Worm (Caenorhabditis elegans): Measurements from ENCODE around the gene oac-38.

Gene oac-38

ce11 chrIV:14137063-14137462, 16.1 kb downstream of the oac-38 start, which contains the start of gene srz-31:
srz-31 (plus strand) TSS chrIV:14137363.
- TF ChIP-seq F13C5.2 (tag; optimal IDR thresholded peaks at IDR 0.05) (no peak), hmbx-1 (tag; optimal IDR thresholded peaks at IDR 0.05) (no peak), scrt-1 (GFP tag; IDR thresholded peaks at IDR 0.05) (no peak), aly-1 (tag; optimal IDR thresholded peaks at IDR 0.05) (no peak), hnd-1 (tag; optimal IDR thresholded peaks at IDR 0.05) (no peak), pes-1 (GFP tag; IDR thresholded peaks at IDR 0.05) (no peak), tra-4 (tag; optimal IDR thresholded peaks at IDR 0.05) (no peak), tbx-37 (GFP tag; conservative IDR thresholded peaks at IDR 0.05) (no peak), hmg-4 (GFP tag; optimal IDR thresholded peaks at IDR 0.05) (no peak), sea-1 (GFP tag; conservative IDR thresholded peaks at IDR 0.05) (no peak), ama-1 (optimal IDR thresholded peaks at IDR 0.05) (no peak), ets-7 (tag; optimal IDR thresholded peaks at IDR 0.05) (no peak), B0310.2 (tag; optimal IDR thresholded peaks at IDR 0.05) (no peak), tbx-11 (GFP tag; IDR thresholded peaks at IDR 0.05) (no peak)

ce11 chrIV:14133400-14133799, 19.8 kb downstream of the oac-38 start:
- no peak for TF ChIP-seq ceh-36 (tag; optimal IDR thresholded peaks at IDR 0.05)
- TF ChIP-seq flt-1 (GFP tag; IDR thresholded peaks at IDR 0.05) = no peak
- no peak for TF ChIP-seq ama-1 (optimal IDR thresholded peaks at IDR 0.05)
- no peak for TF ChIP-seq scrt-1 (GFP tag; IDR thresholded peaks at IDR 0.05)
- no peak for TF ChIP-seq ets-7 (tag; optimal IDR thresholded peaks at IDR 0.05)
- no peak for TF ChIP-seq hmbx-1 (tag; optimal IDR thresholded peaks at IDR 0.05)
- no peak for TF ChIP-seq hnd-1 (tag; optimal IDR thresholded peaks at IDR 0.05)
- TF ChIP-seq pes-1 (GFP tag; IDR thresholded peaks at IDR 0.05) = no peak
- no peak for TF ChIP-seq sea-1 (GFP tag; conservative IDR thresholded peaks at IDR 0.05)
- TF ChIP-seq hmg-4 (GFP tag; optimal IDR thresholded peaks at IDR 0.05) = no peak
- TF ChIP-seq F13C5.2 (tag; optimal IDR thresholded peaks at IDR 0.05) = no peak
- TF ChIP-seq tra-4 (tag; optimal IDR thresholded peaks at IDR 0.05) = no peak
- TF ChIP-seq ceh-13 (GFP tag; optimal IDR thresholded peaks at IDR 0.05) = no peak

ce11 chrIV:14131770-14132169, 21.4 kb downstream of the oac-38 start, which contains the start of gene srz-59:
srz-59 (plus strand) TSS chrIV:14132070.
- TF ChIP-seq ceh-36 (tag; optimal IDR thresholded peaks at IDR 0.05) = no peak
- no peak for TF ChIP-seq flt-1 (GFP tag; IDR thresholded peaks at IDR 0.05)
- no peak for TF ChIP-seq hnd-1 (tag; optimal IDR thresholded peaks at IDR 0.05)
- no peak for TF ChIP-seq hmg-4 (GFP tag; optimal IDR thresholded peaks at IDR 0.05)
- TF ChIP-seq F13C5.2 (tag; optimal IDR thresholded peaks at IDR 0.05) = no peak
- no peak for TF ChIP-seq pes-1 (GFP tag; IDR thresholded peaks at IDR 0.05)
- no peak for TF ChIP-seq scrt-1 (GFP tag; IDR thresholded peaks at IDR 0.05)
- TF ChIP-seq aly-1 (tag; optimal IDR thresholded peaks at IDR 0.05) = no peak
- no peak for TF ChIP-seq ets-7 (tag; optimal IDR thresholded peaks at IDR 0.05)
- TF ChIP-seq sea-1 (GFP tag; conservative IDR thresholded peaks at IDR 0.05) = no peak
- TF ChIP-seq tra-4 (tag; optimal IDR thresholded peaks at IDR 0.05) = no peak
- no peak for TF ChIP-seq hmbx-1 (tag; optimal IDR thresholded peaks at IDR 0.05)

ce11 chrIV:14129091-14129490, 24.1 kb downstream of the oac-38 start, which contains the start of gene srz-42:
srz-42 (plus strand) TSS chrIV:14129391.
- no peak for TF ChIP-seq B0310.2 (tag; optimal IDR thresholded peaks at IDR 0.05)
- TF ChIP-seq tbx-11 (GFP tag; IDR thresholded peaks at IDR 0.05) = no peak
- TF ChIP-seq hmg-4 (GFP tag; optimal IDR thresholded peaks at IDR 0.05) = no peak
- no peak for TF ChIP-seq flt-1 (GFP tag; IDR thresholded peaks at IDR 0.05)
- TF ChIP-seq aly-1 (tag; optimal IDR thresholded peaks at IDR 0.05) = no peak
- no peak for TF ChIP-seq hmbx-1 (tag; optimal IDR thresholded peaks at IDR 0.05)
- no peak for TF ChIP-seq F13C5.2 (tag; optimal IDR thresholded peaks at IDR 0.05)
- no peak for TF ChIP-seq ama-1 (optimal IDR thresholded peaks at IDR 0.05)
- TF ChIP-seq scrt-1 (GFP tag; IDR thresholded peaks at IDR 0.05) = no peak
- no peak for TF ChIP-seq hnd-1 (tag; optimal IDR thresholded peaks at IDR 0.05)
- TF ChIP-seq tra-4 (tag; optimal IDR thresholded peaks at IDR 0.05) = no peak
- TF ChIP-seq sea-1 (GFP tag; conservative IDR thresholded peaks at IDR 0.05) = no peak
- no peak for TF ChIP-seq ceh-36 (tag; optimal IDR thresholded peaks at IDR 0.05)

- TF ChIP-seq tbx-11 (GFP tag; IDR thresholded peaks at IDR 0.05) (no peak), ama-1 (optimal IDR thresholded peaks at IDR 0.05) (no peak), hmg-4 (GFP tag; optimal IDR thresholded peaks at IDR 0.05) (no peak), pes-1 (GFP tag; IDR thresholded peaks at IDR 0.05) (no peak), sea-1 (GFP tag; conservative IDR thresholded peaks at IDR 0.05) (no peak), flt-1 (GFP tag; IDR thresholded peaks at IDR 0.05) (no peak), scrt-1 (GFP tag; IDR thresholded peaks at IDR 0.05) (no peak), F13C5.2 (tag; optimal IDR thresholded peaks at IDR 0.05) (peak; percentile 13)
Observed at ce11 chrIV:14127805-14128610, 25.2 kb downstream of the oac-38 start, which contains the start of gene H12I19.115. H12I19.115 (minus strand) TSS chrIV:14127855.

- no peak for TF ChIP-seq ceh-13 (GFP tag; optimal IDR thresholded peaks at IDR 0.05)
- no peak for TF ChIP-seq hmbx-1 (tag; optimal IDR thresholded peaks at IDR 0.05)
- no peak for TF ChIP-seq scrt-1 (GFP tag; IDR thresholded peaks at IDR 0.05)
- no peak for TF ChIP-seq ets-7 (tag; optimal IDR thresholded peaks at IDR 0.05)
- TF ChIP-seq hnd-1 (tag; optimal IDR thresholded peaks at IDR 0.05) = no peak
- no peak for TF ChIP-seq tra-4 (tag; optimal IDR thresholded peaks at IDR 0.05)
- TF ChIP-seq ama-1 (optimal IDR thresholded peaks at IDR 0.05) = no peak
- TF ChIP-seq pes-1 (GFP tag; IDR thresholded peaks at IDR 0.05) = no peak
- TF ChIP-seq B0310.2 (tag; optimal IDR thresholded peaks at IDR 0.05) = no peak
- no peak for TF ChIP-seq flt-1 (GFP tag; IDR thresholded peaks at IDR 0.05)
- no peak for TF ChIP-seq aly-1 (tag; optimal IDR thresholded peaks at IDR 0.05)
- TF ChIP-seq sea-1 (GFP tag; conservative IDR thresholded peaks at IDR 0.05) = no peak
- TF ChIP-seq tbx-11 (GFP tag; IDR thresholded peaks at IDR 0.05) = no peak
- no peak for TF ChIP-seq hmg-4 (GFP tag; optimal IDR thresholded peaks at IDR 0.05)
- no peak for TF ChIP-seq ceh-36 (tag; optimal IDR thresholded peaks at IDR 0.05)
- TF ChIP-seq tbx-37 (GFP tag; conservative IDR thresholded peaks at IDR 0.05) = no peak
Observed at ce11 chrIV:14123956-14124355, 29.2 kb downstream of the oac-38 start, which contains the start of gene nkcc-1. nkcc-1 (minus strand) TSS chrIV:14124056.

ce11 chrIV:14119327-14119726, 33.8 kb downstream of the oac-38 start:
- no peak for TF ChIP-seq F13C5.2 (tag; optimal IDR thresholded peaks at IDR 0.05)
- TF ChIP-seq ama-1 (optimal IDR thresholded peaks at IDR 0.05) = no peak
- no peak for TF ChIP-seq sea-1 (GFP tag; conservative IDR thresholded peaks at IDR 0.05)
- no peak for TF ChIP-seq ceh-36 (tag; optimal IDR thresholded peaks at IDR 0.05)
- TF ChIP-seq hmbx-1 (tag; optimal IDR thresholded peaks at IDR 0.05) = no peak
- TF ChIP-seq ets-7 (tag; optimal IDR thresholded peaks at IDR 0.05) = no peak
- TF ChIP-seq hnd-1 (tag; optimal IDR thresholded peaks at IDR 0.05) = no peak
